Fruit fly (Drosophila melanogaster) whole organism, prepupa: Measurements from ENCODE around the gene CG3698.

ENCODE experiments used
- CG11762 ChIP-seq: fragments of 200-800 bp; sonication (Bioruptor generic); optimal IDR thresholded peaks from 3 replicates; lab custom pipeline; 2016; ENCODE audit warnings: missing biosample characterization, missing genetic modification characterization; ENCODE audit not compliant: insufficient read depth
- CG11902 ChIP-seq: fragments of 200-800 bp; sonication (Bioruptor generic); optimal IDR thresholded peaks from 3 replicates; lab custom pipeline; 2016; ENCODE audit warnings: missing biosample characterization, missing genetic modification characterization
- CG32006 ChIP-seq: fragments of 200-800 bp; sonication (Bioruptor generic); optimal IDR thresholded peaks from 3 replicates; lab custom pipeline; 2017; ENCODE audit warnings: missing biosample characterization, mild to moderate bottlenecking, missing genetic modification characterization
- CG7368 ChIP-seq: fragments of 200-800 bp; sonication (Bioruptor generic); optimal IDR thresholded peaks from 3 replicates; lab custom pipeline; 2016; ENCODE audit warnings: missing biosample characterization, missing genetic modification characterization
- Eip75B ChIP-seq: fragments of 200-800 bp; sonication (Bioruptor generic); optimal IDR thresholded peaks from 3 replicates; lab custom pipeline; 2016; ENCODE audit warnings: missing biosample characterization, missing genetic modification characterization
- Eip78C ChIP-seq: fragments of 200-800 bp; sonication (Bioruptor generic); peaks from one replicate; lab custom pipeline; 2016; ENCODE audit warnings: missing biosample characterization, missing genetic modification characterization
- Gug ChIP-seq: fragments of 200-800 bp; sonication (Bioruptor generic); IDR thresholded peaks from 2 replicates; pipeline ENCODE4 v1.3.6; 2022; ENCODE audit warnings: missing biosample characterization, missing genetic modification characterization
- Hr4 ChIP-seq: fragments of 200-800 bp; sonication (Bioruptor generic); optimal IDR thresholded peaks from 3 replicates; lab custom pipeline; 2016; ENCODE audit warnings: missing biosample characterization, missing genetic modification characterization

DNA sequence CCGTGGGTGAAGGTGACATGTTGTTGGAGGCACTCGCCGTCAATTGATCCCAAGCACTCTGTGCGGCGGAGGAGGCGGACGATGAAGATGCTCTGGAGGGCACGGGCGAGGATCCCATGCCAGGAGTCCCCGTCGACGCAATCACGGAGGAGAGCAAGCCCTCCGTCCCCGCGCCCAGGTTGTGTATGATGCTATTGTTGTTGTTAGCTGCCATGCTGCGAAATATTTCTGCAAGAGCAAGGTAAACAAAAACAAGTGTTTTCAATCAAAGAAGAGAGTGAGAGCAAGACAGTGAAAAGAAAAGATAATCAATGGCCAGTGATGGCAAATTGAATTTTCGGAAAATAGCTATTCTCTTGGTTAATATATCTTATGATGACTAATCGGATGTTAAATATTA is 13.8 kb downstream of the CG3698 start:
- TF ChIP-seq Eip78C (no peak), CG11902 (GFP tag; lab: Kevin White, UChicago) (no peak), Eip75B (no peak), Gug (GFP tag; lab: Robert Waterston, UW) (no peak), Hr4 (no peak), CG32006 (no peak), CG11762 (GFP tag; lab: Kevin White, UChicago) (no peak), CG7368 (no peak)
